Worm (Caenorhabditis elegans): ENCODE results near the gene F14H12.3.

Gene F14H12.3

ce11 chrX:4343915-4344314 lies at the start of gene F14H12.3:
F14H12.3 (plus strand) TSS chrX:4344215.
- no peak for TF ChIP-seq fos-1 (tag; optimal IDR thresholded peaks at IDR 0.05)
- no peak for TF ChIP-seq ceh-82 (tag; optimal IDR thresholded peaks at IDR 0.05)
- no peak for TF ChIP-seq skn-1 (tag; optimal IDR thresholded peaks at IDR 0.05)
- TF ChIP-seq zfp-3 (GFP tag; conservative IDR thresholded peaks at IDR 0.05), result no peak
- TF ChIP-seq mdl-1 (tag; optimal IDR thresholded peaks at IDR 0.05), result no peak
- TF ChIP-seq F37D6.2 (tag; optimal IDR thresholded peaks at IDR 0.05), result no peak
- TF ChIP-seq gei-8 (GFP tag; optimal IDR thresholded peaks at IDR 0.05), result no peak
- TF ChIP-seq D1046.2 (GFP tag; IDR thresholded peaks at IDR 0.05), result no peak
- no peak for TF ChIP-seq Y48G9A.11 (GFP tag; IDR thresholded peaks at IDR 0.05)
- TF ChIP-seq set-16 (GFP tag; IDR thresholded peaks at IDR 0.05), result no peak
- no peak for TF ChIP-seq nhr-11 (tag; optimal IDR thresholded peaks at IDR 0.05)
- TF ChIP-seq ceh-28 (tag; optimal IDR thresholded peaks at IDR 0.05), result no peak
- TF ChIP-seq nhr-6 (tag; optimal IDR thresholded peaks at IDR 0.05), result no peak
- TF ChIP-seq dpl-1 (GFP tag; optimal IDR thresholded peaks at IDR 0.05), result no peak
- no peak for TF ChIP-seq duxl-1 (tag; optimal IDR thresholded peaks at IDR 0.05; ENCODE audit: poor library complexity)
- TF ChIP-seq nhr-237 (tag; optimal IDR thresholded peaks at IDR 0.05), result no peak

ce11 chrX:4294957-4295356 lies 49.1 kb upstream of the F14H12.3 start:
- no peak for TF ChIP-seq nhr-10 (tag; optimal IDR thresholded peaks at IDR 0.05)
- TF ChIP-seq duxl-1 (tag; optimal IDR thresholded peaks at IDR 0.05; ENCODE audit: poor library complexity), result no peak
- TF ChIP-seq arid-1 (GFP tag; conservative IDR thresholded peaks at IDR 0.05), result no peak
- no peak for TF ChIP-seq sdz-12 (GFP tag; optimal IDR thresholded peaks at IDR 0.05)
- no peak for TF ChIP-seq fos-1 (tag; optimal IDR thresholded peaks at IDR 0.05)
- no peak for TF ChIP-seq R02D3.7 (tag; optimal IDR thresholded peaks at IDR 0.05)
- TF ChIP-seq dmd-6 (GFP tag; IDR thresholded peaks at IDR 0.05), result peak; percentile 9; the same call in 1 of the 2 replicates
- TF ChIP-seq spr-1 (tag; optimal IDR thresholded peaks at IDR 0.05), result no peak
- TF ChIP-seq F44E2.7 (GFP tag; IDR thresholded peaks at IDR 0.05), result no peak
- no peak for TF ChIP-seq unc-130 (GFP tag; optimal IDR thresholded peaks at IDR 0.05)
- TF ChIP-seq dmd-8 (GFP tag; IDR thresholded peaks at IDR 0.05), result no peak
- TF ChIP-seq hlh-11 (tag; optimal IDR thresholded peaks at IDR 0.05), result peak; percentile 41
- TF ChIP-seq lin-1 (GFP tag; IDR thresholded peaks at IDR 0.05), result no peak
- TF ChIP-seq fkh-10 (GFP tag; optimal IDR thresholded peaks at IDR 0.05), result peak; percentile 27
- TF ChIP-seq saeg-2 (GFP tag; IDR thresholded peaks at IDR 0.05), result no peak
- no peak for TF ChIP-seq daf-16 (GFP tag; optimal IDR thresholded peaks at IDR 0.05)
- peak; percentile 48 for TF ChIP-seq daf-16 (tag; optimal IDR thresholded peaks at IDR 0.05)
- no peak for TF ChIP-seq zip-2 (tag; optimal IDR thresholded peaks at IDR 0.05)
- TF ChIP-seq mep-1 (tag; optimal IDR thresholded peaks at IDR 0.05), result peak; percentile 32
- peak; percentile 28 for TF ChIP-seq nhr-28 (tag; optimal IDR thresholded peaks at IDR 0.05)
- no peak for TF ChIP-seq lir-3 (tag; optimal IDR thresholded peaks at IDR 0.05)
- no peak for TF ChIP-seq daf-8 (GFP tag; IDR thresholded peaks at IDR 0.05)
- TF ChIP-seq ces-1 (GFP tag; optimal IDR thresholded peaks at IDR 0.05), result no peak
- no peak for TF ChIP-seq vab-7 (GFP tag; IDR thresholded peaks at IDR 0.05)
- TF ChIP-seq pqm-1 (tag; optimal IDR thresholded peaks at IDR 0.05), result no peak
- TF ChIP-seq egl-27 (tag; optimal IDR thresholded peaks at IDR 0.05), result no peak
- TF ChIP-seq dmd-9 (GFP tag; IDR thresholded peaks at IDR 0.05), result no peak
- no peak for TF ChIP-seq ctbp-1 (GFP tag; IDR thresholded peaks at IDR 0.05)
- no peak for TF ChIP-seq spr-3 (GFP tag; optimal IDR thresholded peaks at IDR 0.05)
- TF ChIP-seq hmg-1.1 (GFP tag; IDR thresholded peaks at IDR 0.05), result no peak
- TF ChIP-seq snpc-4 (tag; optimal IDR thresholded peaks at IDR 0.05), result no peak
- no peak for TF ChIP-seq unc-39 (tag; optimal IDR thresholded peaks at IDR 0.05)
- no peak for TF ChIP-seq lin-13 (GFP tag; optimal IDR thresholded peaks at IDR 0.05)
- no peak for TF ChIP-seq F37D6.2 (tag; optimal IDR thresholded peaks at IDR 0.05)
- TF ChIP-seq nhr-111 (GFP tag; optimal IDR thresholded peaks at IDR 0.05), result no peak
- no peak for TF ChIP-seq T26A8.4 (GFP tag; IDR thresholded peaks at IDR 0.05)
- TF ChIP-seq ztf-11 (tag; optimal IDR thresholded peaks at IDR 0.05), result no peak
- no peak for TF ChIP-seq ceh-28 (tag; optimal IDR thresholded peaks at IDR 0.05)
- no peak for TF ChIP-seq lin-39 (tag; optimal IDR thresholded peaks at IDR 0.05)
- TF ChIP-seq lin-29 (GFP tag; IDR thresholded peaks at IDR 0.05), result no peak
- no peak for TF ChIP-seq nhr-11 (tag; optimal IDR thresholded peaks at IDR 0.05)
- no peak for TF ChIP-seq set-16 (GFP tag; IDR thresholded peaks at IDR 0.05)
